Worm (Caenorhabditis elegans) whole organism, young adult: ENCODE results near the gene K08B5.1.

Experiments
- K11D2.4 ChIP-seq: fragments of 200-800 bp; sonication (Bioruptor generic); IDR thresholded peaks from 2 replicates; pipeline ENCODE4 v1.3.6; 2022; ENCODE audit warnings: missing genetic modification reagents, missing genetic modification characterization, missing compliant biosample characterization
- ceh-79 ChIP-seq: sonication (generic microtip); optimal IDR thresholded peaks from 2 replicates; lab custom pipeline; 2017; ENCODE audit warnings: mild to moderate bottlenecking, missing genetic modification characterization, missing compliant biosample characterization
- egl-18 ChIP-seq: fragments of 200-800 bp; sonication (Bioruptor generic); IDR thresholded peaks from 2 replicates; pipeline ENCODE4 v1.3.6; 2022; ENCODE audit warnings: missing genetic modification reagents, missing genetic modification characterization, missing compliant biosample characterization

DNA sequence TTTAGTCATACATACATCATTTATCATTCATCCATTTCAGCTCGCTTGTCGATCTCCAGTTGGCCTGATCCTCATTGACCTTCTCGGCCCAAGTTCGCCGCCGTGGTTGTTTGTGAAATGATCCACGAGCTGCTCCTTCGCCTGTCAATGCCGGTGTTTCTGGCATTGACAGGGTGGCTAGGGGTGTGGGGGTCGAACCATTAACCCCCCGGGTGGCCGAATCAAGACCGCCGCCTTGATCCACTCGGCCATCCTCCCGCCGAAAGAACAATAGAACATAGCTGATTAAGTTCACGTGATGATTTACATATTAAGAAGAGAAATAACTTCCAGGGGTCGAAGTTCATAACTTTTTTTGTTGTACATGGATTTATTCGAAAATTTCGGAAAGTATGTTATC, 44.2 kb downstream of the K08B5.1 start, which contains the start of gene F59C12.4:
- TF ChIP-seq egl-18 (GFP tag; lab: Robert Waterston, UW) (no peak), K11D2.4 (GFP tag; lab: Robert Waterston, UW) (no peak), ceh-79 (tag; lab: Kevin White, UChicago) (no peak)
